Worm (Caenorhabditis elegans) whole organism, young adult: ENCODE measurements around the gene srh-79.

Source experiments
- B0035.1 ChIP-seq: sonication (generic microtip); optimal IDR thresholded peaks from 2 replicates; lab custom pipeline; 2016; ENCODE audit warnings: missing genetic modification characterization, mild to moderate bottlenecking, missing compliant biosample characterization, missing genotype, missing genetic modification reagents
- D2030.7 ChIP-seq: fragments of 200-800 bp; sonication (Bioruptor generic); IDR thresholded peaks from 2 replicates; pipeline ENCODE4 v1.3.6; 2022; ENCODE audit warnings: missing genetic modification reagents, missing genetic modification characterization, missing compliant biosample characterization
- F22D6.2 ChIP-seq: sonication (generic microtip); optimal IDR thresholded peaks from 2 replicates; lab custom pipeline; 2016; ENCODE audit warnings: mild to moderate bottlenecking, missing genetic modification characterization, missing compliant biosample characterization
- F39B2.1 ChIP-seq: fragments of 200-800 bp; sonication (Bioruptor generic); IDR thresholded peaks from 2 replicates; pipeline ENCODE4 v1.3.6; 2022; ENCODE audit warnings: missing genetic modification reagents, missing genetic modification characterization, missing compliant biosample characterization
- F49E8.2 ChIP-seq: sonication (generic microtip); optimal IDR thresholded peaks from 3 replicates; lab custom pipeline; 2017; ENCODE audit warnings: missing genetic modification characterization, mild to moderate bottlenecking, missing compliant biosample characterization, antibody characterized with exemption, moderate library complexity; ENCODE audit not compliant: insufficient read depth
- F52B5.7 ChIP-seq: sonication (generic microtip); optimal IDR thresholded peaks from 2 replicates; lab custom pipeline; 2016; ENCODE audit warnings: mild to moderate bottlenecking, missing genetic modification characterization, missing compliant biosample characterization
- F55B11.4 ChIP-seq: sonication (generic microtip); optimal IDR thresholded peaks from 2 replicates; lab custom pipeline; 2016; ENCODE audit warnings: missing compliant biosample characterization, missing genetic modification characterization, borderline replicate concordance; ENCODE audit not compliant: insufficient read depth
- K11D2.4 ChIP-seq: fragments of 200-800 bp; sonication (Bioruptor generic); IDR thresholded peaks from 2 replicates; pipeline ENCODE4 v1.3.6; 2022; ENCODE audit warnings: missing genetic modification reagents, missing genetic modification characterization, missing compliant biosample characterization
- T26A5.8 ChIP-seq: sonication (generic microtip); optimal IDR thresholded peaks from 2 replicates; lab custom pipeline; 2016; ENCODE audit warnings: missing genetic modification characterization, missing compliant biosample characterization
- Y79H2A.3 ChIP-seq: fragments of 200-800 bp; sonication (Bioruptor generic); conservative IDR thresholded peaks from 2 replicates; pipeline ENCODE4 v1.3.6; 2022; ENCODE audit warnings: missing genetic modification reagents, missing genetic modification characterization, missing compliant biosample characterization
- Y95B8A.8 ChIP-seq: fragments of 200-800 bp; sonication (Bioruptor generic); IDR thresholded peaks from 2 replicates; pipeline ENCODE4 v1.3.6; 2022; ENCODE audit warnings: missing genetic modification reagents, missing genetic modification characterization, missing compliant biosample characterization
- ama-1 ChIP-seq, 3 experiments: fragments of 150-350 bp in 1 of 3; sonication (generic microtip) in 2 of 3; optimal IDR thresholded peaks; 2 replicates each; lab custom pipeline; 2014 to 2018; ENCODE audit warnings: missing biosample characterization in 2 of 3, missing genetic modification characterization in 2 of 3, missing genetic modification reagents in 2 of 3
- atf-7 ChIP-seq: sonication (generic microtip); optimal IDR thresholded peaks from 2 replicates; lab custom pipeline; 2017; ENCODE audit warnings: mild to moderate bottlenecking, missing genetic modification characterization, missing compliant biosample characterization
- attf-3 ChIP-seq: fragments of 200-800 bp; sonication (Bioruptor generic); conservative IDR thresholded peaks from 2 replicates; pipeline ENCODE4 v1.3.6; 2022; ENCODE audit warnings: missing genetic modification reagents, missing genetic modification characterization, missing compliant biosample characterization
- bed-1 ChIP-seq: fragments of 200-800 bp; sonication (Bioruptor generic); IDR thresholded peaks from 2 replicates; pipeline ENCODE4 v1.3.6; 2022; ENCODE audit warnings: missing genetic modification reagents, missing genetic modification characterization, missing compliant biosample characterization
- bed-2 ChIP-seq: fragments of 200-800 bp; sonication (Bioruptor generic); IDR thresholded peaks from 2 replicates; pipeline ENCODE4 v1.3.6; 2022; ENCODE audit warnings: missing genetic modification reagents, missing genetic modification characterization, missing compliant biosample characterization
- cebp-2 ChIP-seq: fragments of 200-800 bp; sonication (Bioruptor generic); IDR thresholded peaks from 2 replicates; pipeline ENCODE4 v1.3.6; 2022; ENCODE audit warnings: missing genetic modification characterization, missing compliant biosample characterization
- ceh-40 ChIP-seq: fragments of 200-800 bp; sonication (Bioruptor generic); IDR thresholded peaks from 2 replicates; pipeline ENCODE4 v1.3.6; 2022; ENCODE audit warnings: missing genetic modification characterization, missing compliant biosample characterization
- ceh-58 ChIP-seq: fragments of 200-800 bp; sonication (Bioruptor generic); IDR thresholded peaks from 2 replicates; pipeline ENCODE4 v1.3.6; 2022; ENCODE audit warnings: missing genetic modification characterization, missing compliant biosample characterization
- ceh-91 ChIP-seq: fragments of 200-800 bp; sonication (Bioruptor generic); IDR thresholded peaks from 2 replicates; pipeline ENCODE4 v1.3.6; 2022; ENCODE audit warnings: missing genetic modification reagents, missing genetic modification characterization, missing compliant biosample characterization
- chd-7 ChIP-seq: sonication (generic microtip); optimal IDR thresholded peaks from 2 replicates; lab custom pipeline; 2016; ENCODE audit warnings: mild to moderate bottlenecking, missing genetic modification characterization, moderate library complexity, missing compliant biosample characterization
- die-1 ChIP-seq: sonication (generic microtip); optimal IDR thresholded peaks from 2 replicates; lab custom pipeline; 2016; ENCODE audit warnings: missing genotype, mild to moderate bottlenecking, missing genetic modification characterization, missing compliant biosample characterization
- efl-1 ChIP-seq: fragments of 150-350 bp; optimal IDR thresholded peaks from 2 replicates; lab custom pipeline; 2014; ENCODE audit warnings: missing biosample characterization, missing genetic modification reagents, missing genetic modification characterization
- hmg-20 ChIP-seq: fragments of 200-800 bp; sonication (Bioruptor generic); IDR thresholded peaks from 2 replicates; pipeline ENCODE4 v1.3.6; 2022; ENCODE audit warnings: missing genetic modification reagents, missing genetic modification characterization, missing compliant biosample characterization
- hsf-1 ChIP-seq: fragments of 200-800 bp; sonication (Bioruptor generic); IDR thresholded peaks from 2 replicates; pipeline ENCODE4 v1.3.6; 2022; ENCODE audit warnings: missing genetic modification reagents, missing genetic modification characterization, missing compliant biosample characterization
- let-526 ChIP-seq: fragments of 200-800 bp; sonication (Bioruptor generic); IDR thresholded peaks from 2 replicates; pipeline ENCODE4 v1.3.6; 2022; ENCODE audit warnings: missing genetic modification reagents, missing genetic modification characterization, missing compliant biosample characterization
- lin-40 ChIP-seq: sonication (generic microtip); optimal IDR thresholded peaks from 2 replicates; lab custom pipeline; 2016; ENCODE audit warnings: missing genetic modification characterization, mild to moderate bottlenecking, missing compliant biosample characterization, missing genotype, missing genetic modification reagents
- lin-54 ChIP-seq: fragments of 200-800 bp; sonication (Bioruptor generic); optimal IDR thresholded peaks from 2 replicates; lab custom pipeline; 2018; ENCODE audit warnings: mild to moderate bottlenecking, missing genetic modification characterization, missing compliant biosample characterization
- mel-28 ChIP-seq: sonication (generic microtip); optimal IDR thresholded peaks from 2 replicates; lab custom pipeline; 2016; ENCODE audit warnings: borderline replicate concordance, mild to moderate bottlenecking, missing genetic modification characterization, missing compliant biosample characterization
- mes-4 ChIP-seq: sonication (generic microtip); optimal IDR thresholded peaks from 2 replicates; lab custom pipeline; 2016; ENCODE audit warnings: missing genotype, missing genetic modification characterization, missing compliant biosample characterization
- mxl-1 ChIP-seq: sonication (generic microtip); optimal IDR thresholded peaks from 2 replicates; lab custom pipeline; 2016; ENCODE audit warnings: missing genetic modification characterization, missing compliant biosample characterization
- nfya-1 ChIP-seq: sonication (generic microtip); optimal IDR thresholded peaks from 2 replicates; lab custom pipeline; 2017; ENCODE audit warnings: antibody characterized with exemption, missing compliant biosample characterization, missing genetic modification characterization, borderline replicate concordance; ENCODE audit not compliant: insufficient read depth
- nhr-120 ChIP-seq: fragments of 200-800 bp; sonication (Bioruptor generic); IDR thresholded peaks from 2 replicates; pipeline ENCODE4 v1.3.6; 2022; ENCODE audit warnings: missing genetic modification characterization, missing compliant biosample characterization
- nhr-27 ChIP-seq: fragments of 200-800 bp; sonication (Bioruptor generic); optimal IDR thresholded peaks from 2 replicates; lab custom pipeline; 2018; ENCODE audit warnings: mild to moderate bottlenecking, missing genetic modification characterization, moderate library complexity, missing compliant biosample characterization
- sdz-38 ChIP-seq: sonication (generic microtip); optimal IDR thresholded peaks from 2 replicates; lab custom pipeline; 2016; ENCODE audit warnings: missing genotype, missing genetic modification characterization, missing compliant biosample characterization
- sea-2 ChIP-seq: fragments of 200-800 bp; sonication (Bioruptor generic); IDR thresholded peaks from 2 replicates; pipeline ENCODE4 v1.3.6; 2022; ENCODE audit warnings: missing genetic modification characterization, missing compliant biosample characterization
- snpc-1.3 ChIP-seq: sonication (generic microtip); optimal IDR thresholded peaks from 2 replicates; lab custom pipeline; 2017; ENCODE audit warnings: missing genetic modification characterization, mild to moderate bottlenecking, missing compliant biosample characterization, antibody characterized with exemption, moderate library complexity, missing genotype, missing genetic modification reagents; ENCODE audit not compliant: insufficient read depth
- sptf-2 ChIP-seq: fragments of 200-800 bp; sonication (Bioruptor generic); optimal IDR thresholded peaks from 2 replicates; lab custom pipeline; 2018; ENCODE audit warnings: mild to moderate bottlenecking, missing genetic modification characterization, missing compliant biosample characterization
- tbx-9 ChIP-seq: sonication (generic microtip); optimal IDR thresholded peaks from 2 replicates; lab custom pipeline; 2016; ENCODE audit warnings: borderline replicate concordance, missing genetic modification characterization, inconsistent platforms, missing compliant biosample characterization
- unc-62 ChIP-seq: fragments of 150-350 bp; optimal IDR thresholded peaks from 2 replicates; lab custom pipeline; 2014; ENCODE audit warnings: missing biosample characterization, missing genetic modification reagents, missing genetic modification characterization
- zfh-2 ChIP-seq: fragments of 200-800 bp; sonication (Bioruptor generic); conservative IDR thresholded peaks from 2 replicates; pipeline ENCODE4 v1.3.6; 2022; ENCODE audit warnings: missing genetic modification reagents, missing genetic modification characterization, missing compliant biosample characterization
- ztf-26 ChIP-seq: sonication (generic microtip); optimal IDR thresholded peaks from 2 replicates; lab custom pipeline; 2017; ENCODE audit warnings: missing genetic modification characterization, missing compliant biosample characterization
- ztf-28 ChIP-seq: fragments of 200-800 bp; sonication (Bioruptor generic); IDR thresholded peaks from 2 replicates; pipeline ENCODE4 v1.3.6; 2022; ENCODE audit warnings: missing genetic modification reagents, missing genetic modification characterization, missing compliant biosample characterization
- ztf-3 ChIP-seq: fragments of 200-800 bp; sonication (Bioruptor generic); optimal IDR thresholded peaks from 2 replicates; lab custom pipeline; 2018; ENCODE audit warnings: mild to moderate bottlenecking, missing genetic modification characterization, missing compliant biosample characterization

Gene srh-79

DNA sequence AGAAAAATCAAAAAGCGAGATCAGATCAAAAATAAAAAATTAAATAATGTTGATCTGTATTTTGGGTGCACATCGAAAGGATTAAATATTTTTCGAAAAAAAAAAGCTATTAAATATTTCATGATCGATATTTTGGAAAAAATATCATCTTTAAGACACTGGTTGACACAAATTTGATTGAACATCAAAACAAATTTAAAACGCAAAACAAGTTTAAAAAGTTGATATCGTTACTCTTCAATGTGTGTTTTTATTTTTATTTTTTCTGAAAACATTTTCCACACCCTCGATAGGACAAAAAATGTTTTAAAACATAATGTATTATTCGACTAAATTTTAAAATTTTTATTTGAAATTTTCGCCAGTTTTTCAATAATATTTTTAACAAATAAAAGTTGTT is 40.5 kb downstream of the srh-79 start, which contains the start of gene C54F6.12:
Gene C54F6.12, minus strand, starts transcription at position 101 of the 400 bp plus-strand sequence.
- no peak for TF ChIP-seq mes-4 (tag; lab: Kevin White, UChicago)
- TF ChIP-seq Y95B8A.8 (GFP tag; lab: Robert Waterston, UW): no peak
- TF ChIP-seq mel-28 (tag; lab: Kevin White, UChicago): no peak
- TF ChIP-seq zfh-2 (GFP tag; lab: Robert Waterston, UW): no peak
- TF ChIP-seq F52B5.7 (tag; lab: Kevin White, UChicago): no peak
- TF ChIP-seq chd-7 (tag; lab: Kevin White, UChicago): no peak
- no peak for TF ChIP-seq F39B2.1
- no peak for TF ChIP-seq let-526 (GFP tag; lab: Robert Waterston, UW)
- TF ChIP-seq ceh-58 (GFP tag; lab: Robert Waterston, UW): no peak
- TF ChIP-seq snpc-1.3: no peak

DNA sequence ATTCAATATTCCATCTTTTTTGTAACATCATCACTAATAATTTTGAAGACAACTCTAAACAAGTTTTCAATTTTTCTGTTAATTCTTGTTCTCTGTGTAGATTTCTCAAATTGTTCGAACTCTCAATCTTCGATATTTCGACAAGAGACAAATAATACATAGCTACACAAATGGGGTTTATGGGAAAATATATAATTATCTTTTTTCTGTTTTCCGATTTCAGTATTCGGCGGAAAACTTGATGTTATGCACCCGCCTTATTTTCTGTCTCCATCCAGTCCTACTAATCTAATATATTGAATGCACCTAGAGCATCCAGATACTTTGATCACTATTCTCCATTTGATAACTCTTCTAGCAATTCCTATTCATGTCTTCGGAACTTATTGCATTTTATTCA is 41.5 kb downstream of the srh-79 start, which contains the start of gene srh-268:
Gene srh-268, plus strand, starts transcription at position 301 of the 400 bp plus-strand sequence.
- TF ChIP-seq ama-1 (optimal IDR thresholded peaks at IDR 0.05; lab: Kevin White, UChicago): no peak
- TF ChIP-seq ama-1 (GFP tag; optimal IDR thresholded peaks at IDR 0.05; lab: Kevin White, UChicago): no peak
- no peak for TF ChIP-seq Y95B8A.8 (GFP tag; lab: Robert Waterston, UW)
- TF ChIP-seq ceh-91 (GFP tag; lab: Robert Waterston, UW): no peak
- no peak for TF ChIP-seq F22D6.2
- no peak for TF ChIP-seq D2030.7 (GFP tag; lab: Robert Waterston, UW)
- TF ChIP-seq sdz-38 (tag; lab: Kevin White, UChicago): no peak
- no peak for TF ChIP-seq cebp-2 (GFP tag; lab: Robert Waterston, UW)
- no peak for TF ChIP-seq unc-62
- no peak for TF ChIP-seq T26A5.8 (tag; lab: Kevin White, UChicago)
- TF ChIP-seq ztf-26 (tag; lab: Kevin White, UChicago): no peak
- TF ChIP-seq nhr-120 (GFP tag; lab: Robert Waterston, UW): no peak
- no peak for TF ChIP-seq lin-54 (GFP tag; lab: Kevin White, UChicago)
- TF ChIP-seq atf-7 (tag; lab: Kevin White, UChicago): no peak
- TF ChIP-seq hsf-1 (GFP tag; lab: Robert Waterston, UW): no peak
- TF ChIP-seq F55B11.4 (tag; lab: Kevin White, UChicago): no peak
- no peak for TF ChIP-seq die-1
- TF ChIP-seq Y79H2A.3 (GFP tag; lab: Robert Waterston, UW): no peak

DNA sequence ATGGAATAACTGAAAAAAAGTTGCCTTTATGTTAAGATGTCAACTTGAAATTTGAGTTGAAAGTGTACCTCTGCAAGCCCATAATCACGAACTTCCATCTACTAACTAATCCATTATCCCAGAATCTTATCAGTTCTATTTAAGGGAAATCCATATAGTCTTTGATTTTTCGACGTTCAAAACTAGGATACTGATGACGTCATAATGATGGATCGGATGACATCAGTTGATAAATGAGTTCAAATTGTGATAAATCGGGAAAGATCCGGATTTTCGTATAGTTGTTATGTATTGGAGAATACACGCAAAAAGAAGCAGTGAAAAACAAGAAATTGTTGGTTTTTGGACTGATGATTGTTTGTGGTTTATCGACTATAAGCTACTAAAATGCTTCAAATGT is 46.2 kb downstream of the srh-79 start:
- TF ChIP-seq nhr-27 (tag; lab: Kevin White, UChicago) (no peak), nfya-1 (tag; lab: Kevin White, UChicago) (no peak), K11D2.4 (GFP tag; lab: Robert Waterston, UW) (no peak), F49E8.2 (tag; lab: Kevin White, UChicago) (no peak), bed-1 (GFP tag; lab: Robert Waterston, UW) (no peak), B0035.1 (tag; lab: Kevin White, UChicago) (no peak), ztf-28 (no peak), die-1 (no peak), attf-3 (GFP tag; lab: Robert Waterston, UW) (no peak), ztf-3 (no peak), sea-2 (no peak), tbx-9 (tag; lab: Kevin White, UChicago) (no peak), sptf-2 (GFP tag; lab: Kevin White, UChicago) (no peak), ceh-91 (GFP tag; lab: Robert Waterston, UW) (no peak), lin-40 (no peak), ceh-40 (no peak), hmg-20 (GFP tag; lab: Robert Waterston, UW) (no peak), bed-2 (GFP tag; lab: Robert Waterston, UW) (no peak), mxl-1 (tag; lab: Kevin White, UChicago) (no peak), efl-1 (GFP tag; lab: Kevin White, UChicago) (no peak)
